Fruit fly (Drosophila melanogaster): ENCODE results near the gene INPP5E.

- TF ChIP-seq fd96Cb (tag; optimal IDR thresholded peaks at IDR 0.05) (no peak), gro (GFP tag; optimal IDR thresholded peaks at IDR 0.05) (no peak), CG18476 (GFP tag; optimal IDR thresholded peaks at IDR 0.05) (no peak), CG7839 (tag; optimal IDR thresholded peaks at IDR 0.05) (no peak), lov (optimal IDR thresholded peaks at IDR 0.05) (no peak), lov (GFP tag; IDR thresholded peaks at IDR 0.05) (no peak), emc (GFP tag; optimal IDR thresholded peaks at IDR 0.05) (no peak), wor (GFP tag; IDR thresholded peaks at IDR 0.05) (no peak), MBD-R2 (GFP tag; IDR thresholded peaks at IDR 0.05) (no peak), psq (GFP tag; optimal IDR thresholded peaks at IDR 0.05) (no peak), CG8478 (optimal IDR thresholded peaks at IDR 0.05) (no peak), ro (GFP tag; IDR thresholded peaks at IDR 0.05) (no peak)
These were observed 960 bp upstream of the INPP5E start for dm6 chr3L:12276495-12276894.

Data from whole organism, embryonic.